Worm (Caenorhabditis elegans): ENCODE data around the gene pyt-1.

pyt-1 gene

DNA sequence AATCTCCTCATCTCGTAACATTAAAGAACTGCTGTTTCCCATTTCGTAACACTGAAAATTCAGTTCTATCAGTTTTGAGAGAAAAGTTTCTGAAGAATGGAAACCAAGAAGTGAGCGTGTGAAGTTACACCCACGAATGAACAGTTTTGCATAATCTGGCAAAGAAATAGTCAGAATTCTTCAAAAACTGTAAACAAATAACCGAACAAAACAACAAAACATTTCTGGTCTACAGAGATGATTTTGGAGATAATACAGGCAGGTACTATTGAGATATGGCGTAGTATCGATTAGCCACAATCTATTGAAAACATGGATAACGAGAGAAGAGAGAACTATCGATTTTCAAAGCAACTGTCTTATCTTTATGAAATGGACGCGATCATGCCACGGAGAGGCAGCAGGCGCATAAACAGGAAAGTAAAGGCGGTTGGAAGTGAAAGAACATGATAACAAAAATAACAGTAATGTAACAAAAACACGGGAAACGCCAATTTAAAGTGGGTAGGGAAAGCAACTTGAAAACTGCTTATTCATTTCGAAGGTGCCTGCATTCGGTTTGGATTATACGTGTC, 25.6 kb downstream of the pyt-1 start, which contains the start of gene chpf-1 (continued):
- TF ChIP-seq dve-1 (tag; optimal IDR thresholded peaks at IDR 0.05; ENCODE audit: insufficient read depth) (peak; percentile 60), Y105C5A.15 (GFP tag; IDR thresholded peaks at IDR 0.05) (no peak)

DNA sequence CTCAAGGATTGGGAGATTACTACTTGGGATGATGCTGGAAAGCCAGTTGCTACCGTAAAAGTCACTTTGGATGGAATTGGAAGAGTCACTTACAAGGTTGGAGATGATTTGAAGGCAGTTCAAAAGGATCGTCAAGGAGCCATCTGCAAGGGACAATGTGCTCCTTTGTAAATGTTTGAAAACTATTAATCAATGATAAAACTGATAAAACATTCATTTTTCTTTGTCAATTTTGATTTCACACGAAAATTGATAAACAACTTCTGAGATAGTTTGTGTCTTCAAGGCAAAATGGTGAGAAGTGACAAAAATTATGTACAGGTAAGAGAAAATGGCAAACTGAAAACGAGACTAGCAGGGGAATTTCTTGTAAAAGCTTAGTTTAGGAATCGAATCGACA, 26.8 kb downstream of the pyt-1 start:
- TF ChIP-seq mes-2 (tag; optimal IDR thresholded peaks at IDR 0.05; ENCODE audit: poor library complexity, severe bottlenecking) (no peak), daf-19 (GFP tag; conservative IDR thresholded peaks at IDR 0.05) (no peak), ama-1 (optimal IDR thresholded peaks at IDR 0.05) (peak; percentile 49), lin-29 (GFP tag; IDR thresholded peaks at IDR 0.05) (no peak), daf-16 (GFP tag; optimal IDR thresholded peaks at IDR 0.05) (no peak), daf-16 (tag; optimal IDR thresholded peaks at IDR 0.05) (peak; percentile 62)

DNA sequence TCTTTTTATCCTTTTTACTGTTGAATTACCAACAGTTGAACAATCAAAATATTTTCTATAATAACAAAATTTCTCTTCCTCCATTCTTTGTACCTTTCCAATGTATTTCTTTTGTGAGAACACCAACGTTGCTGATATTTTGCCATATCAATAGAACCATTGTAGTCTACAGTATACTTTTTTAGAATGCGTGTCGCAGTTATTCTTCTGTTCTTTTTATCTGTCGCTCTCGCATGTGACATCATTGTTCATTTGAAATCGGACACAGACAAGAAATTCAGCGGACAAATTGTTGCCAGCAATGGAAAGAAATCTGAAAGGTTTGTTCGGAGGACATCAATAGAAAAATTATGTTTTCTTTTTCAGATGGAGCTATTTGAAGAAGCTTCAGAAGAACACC, 27.2 kb downstream of the pyt-1 start, which contains the start of gene ZK856.7:
Gene ZK856.7 (plus strand): TSS at position 186 of the 400 bp plus-strand sequence.
- no peak for TF ChIP-seq zfp-3 (GFP tag; conservative IDR thresholded peaks at IDR 0.05)
- no peak for TF ChIP-seq lin-1 (GFP tag; IDR thresholded peaks at IDR 0.05)
- TF ChIP-seq unc-39 (tag; optimal IDR thresholded peaks at IDR 0.05), result no peak
- no peak for TF ChIP-seq spr-1 (tag; optimal IDR thresholded peaks at IDR 0.05)
- TF ChIP-seq lin-38 (GFP tag; IDR thresholded peaks at IDR 0.05), result no peak
- no peak for TF ChIP-seq F26F4.8 (GFP tag; conservative IDR thresholded peaks at IDR 0.05)
- TF ChIP-seq mdl-1 (tag; optimal IDR thresholded peaks at IDR 0.05), result peak in 1 of 2 experiments; percentile 18
- TF ChIP-seq unc-62 (GFP tag; optimal IDR thresholded peaks at IDR 0.05 in 1 of 2), result peak in 1 of 2 experiments; percentile 73
- TF ChIP-seq unc-62 (tag; optimal IDR thresholded peaks at IDR 0.05), result no peak
- no peak for TF ChIP-seq hif-1 (tag; optimal IDR thresholded peaks at IDR 0.05)
- peak; percentile 51 for TF ChIP-seq dve-1 (tag; optimal IDR thresholded peaks at IDR 0.05; ENCODE audit: insufficient read depth)
- peak; percentile 8 for TF ChIP-seq aha-1 (tag)
- TF ChIP-seq nhr-28 (tag; optimal IDR thresholded peaks at IDR 0.05), result peak; percentile 82
- TF ChIP-seq nhr-237 (tag; optimal IDR thresholded peaks at IDR 0.05), result no peak
- no peak; the same call in 1 of the 2 replicates for TF ChIP-seq dmd-6 (GFP tag; IDR thresholded peaks at IDR 0.05)
- TF ChIP-seq lin-13 (GFP tag; optimal IDR thresholded peaks at IDR 0.05), result no peak
- no peak for TF ChIP-seq cey-2 (tag; optimal IDR thresholded peaks at IDR 0.05; ENCODE audit: borderline replicate concordance, insufficient read depth)
- peak in 1 of 2 experiments; percentile 46 for TF ChIP-seq lsy-2 (tag; optimal IDR thresholded peaks at IDR 0.05)
- TF ChIP-seq zfp-2 (tag; optimal IDR thresholded peaks at IDR 0.05), result no peak
- no peak for TF ChIP-seq dpl-1 (GFP tag; optimal IDR thresholded peaks at IDR 0.05)
- 0 out of 2 replicates have a peak, but pooled peaks have one; percentile 42 for TF ChIP-seq dmd-9 (GFP tag; IDR thresholded peaks at IDR 0.05)

DNA sequence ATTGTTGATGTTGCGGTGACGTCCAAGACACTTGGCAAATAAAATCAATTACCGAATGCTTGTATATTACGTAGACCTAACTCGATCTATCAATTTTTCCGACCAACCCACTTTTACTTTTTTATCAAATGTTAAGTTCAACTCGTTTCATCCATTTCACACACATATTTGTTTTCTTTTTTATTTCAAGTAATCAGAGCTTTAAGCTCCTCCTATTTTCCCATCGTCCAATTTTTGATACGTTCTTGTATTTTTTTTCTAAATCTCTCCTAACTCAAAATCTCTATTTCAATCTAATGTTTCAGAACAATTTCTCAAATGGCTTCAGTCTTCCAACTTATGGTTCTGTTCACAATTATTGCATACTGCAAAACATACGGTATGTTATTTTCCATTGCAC, 30.7 kb downstream of the pyt-1 start, which contains the start of gene ZK856.6:
Gene ZK856.6 (plus strand): TSS at position 301 of the 400 bp plus-strand sequence.
- no peak for TF ChIP-seq php-3 (GFP tag; IDR thresholded peaks at IDR 0.05)
- TF ChIP-seq daf-12 (tag; optimal IDR thresholded peaks at IDR 0.05), result no peak
- no peak for TF ChIP-seq T26A8.4 (GFP tag; IDR thresholded peaks at IDR 0.05)
- no peak for TF ChIP-seq Y75B8A.6 (GFP tag; IDR thresholded peaks at IDR 0.05)
- no peak for TF ChIP-seq dpl-1 (GFP tag; optimal IDR thresholded peaks at IDR 0.05)
- TF ChIP-seq unc-62 (GFP tag; optimal IDR thresholded peaks at IDR 0.05 in 1 of 2), result no peak
- TF ChIP-seq unc-62 (tag; optimal IDR thresholded peaks at IDR 0.05), result no peak
- TF ChIP-seq fos-1 (tag; optimal IDR thresholded peaks at IDR 0.05), result no peak
- no peak for TF ChIP-seq nhr-42 (GFP tag; IDR thresholded peaks at IDR 0.05)
- no peak for TF ChIP-seq lir-3 (tag; optimal IDR thresholded peaks at IDR 0.05)
